Worm (Caenorhabditis elegans): ENCODE measurements around the gene C31H1.1.

DNA sequence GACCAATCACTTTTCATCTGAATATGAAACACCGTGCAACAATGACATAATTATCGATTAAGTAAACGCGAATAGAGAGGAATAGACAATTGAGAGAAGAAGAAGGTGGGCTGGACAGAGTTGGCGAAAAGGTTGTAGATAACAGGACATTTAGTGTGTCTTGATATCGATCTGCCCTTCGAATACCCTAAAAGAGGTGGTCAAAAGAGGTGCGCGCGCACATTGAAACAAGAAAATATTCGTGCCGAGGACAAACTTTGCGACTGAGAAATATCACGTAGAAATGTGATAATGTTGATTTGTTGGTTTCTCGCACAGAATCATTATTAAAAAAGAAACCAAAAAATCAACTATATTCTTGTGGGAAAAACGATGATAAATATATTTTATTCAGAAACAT lies 47.4 kb upstream of the C31H1.1 start:
- TF ChIP-seq unc-62 (GFP tag; optimal IDR thresholded peaks at IDR 0.05): no peak
- no peak for TF ChIP-seq nhr-237 (tag; optimal IDR thresholded peaks at IDR 0.05)
- TF ChIP-seq lsy-2 (tag; optimal IDR thresholded peaks at IDR 0.05): no peak
- TF ChIP-seq ztf-11 (tag; optimal IDR thresholded peaks at IDR 0.05): no peak
- TF ChIP-seq ama-1 (optimal IDR thresholded peaks at IDR 0.05): no peak
- no peak for TF ChIP-seq sem-4 (tag; optimal IDR thresholded peaks at IDR 0.05)
- no peak for TF ChIP-seq nhr-12 (tag; optimal IDR thresholded peaks at IDR 0.05)
- TF ChIP-seq nhr-11 (tag; optimal IDR thresholded peaks at IDR 0.05): no peak
- no peak for TF ChIP-seq egl-27 (tag; optimal IDR thresholded peaks at IDR 0.05)
